Fruit fly (Drosophila melanogaster): ENCODE data around the gene CG2519.

CG2519 gene

dm6 chr3R:5554852-5555251 lies 7.3 kb upstream of the CG2519 start, which contains the start of gene Snm1:
Gene Snm1, plus strand, starts transcription at chr3R:5555084.
- TF ChIP-seq Dref (GFP tag; IDR thresholded peaks at IDR 0.05) (peak; percentile 45), Hr3 (GFP tag; optimal IDR thresholded peaks at IDR 0.05) (no peak), gem (tag; optimal IDR thresholded peaks at IDR 0.05) (no peak), seq (GFP tag; IDR thresholded peaks at IDR 0.05) (no peak), CG12155 (GFP tag; optimal IDR thresholded peaks at IDR 0.05) (no peak), CG13624 (GFP tag; optimal IDR thresholded peaks at IDR 0.05) (no peak), CG2116 (GFP tag; optimal IDR thresholded peaks at IDR 0.05) (peak; percentile 23), Scr (GFP tag; IDR thresholded peaks at IDR 0.05; ENCODE audit: partially characterized antibody) (0 out of 2 replicates have a peak, but pooled peaks have one; percentile 9), CG31365 (tag; optimal IDR thresholded peaks at IDR 0.05) (no peak), z (GFP tag; IDR thresholded peaks at IDR 0.05) (no peak), CG9797 (GFP tag; optimal IDR thresholded peaks at IDR 0.05) (peak; percentile 27), cad (GFP tag; optimal IDR thresholded peaks at IDR 0.05) (no peak), dm (GFP tag; optimal IDR thresholded peaks at IDR 0.05) (no peak), sens (GFP tag) (peak; percentile 53), CG8765 (GFP tag; IDR thresholded peaks at IDR 0.05) (no peak), Sry-δ (GFP tag; optimal IDR thresholded peaks at IDR 0.05) (peak; percentile 29), Opbp (GFP tag; IDR thresholded peaks at IDR 0.05; ENCODE audit: partially characterized antibody) (peak; percentile 27; the same call in 1 of the 3 replicates), Hmr (GFP tag; optimal IDR thresholded peaks at IDR 0.05) (no peak), Doc3 (GFP tag; IDR thresholded peaks at IDR 0.05; ENCODE audit: partially characterized antibody) (0 out of 3 replicates have a peak, but pooled peaks have one; percentile 11), CG8290 (GFP tag; optimal IDR thresholded peaks at IDR 0.05) (no peak), CG8290 (tag; optimal IDR thresholded peaks at IDR 0.05) (no peak), CG10959 (GFP tag; IDR thresholded peaks at IDR 0.05) (no peak), pzg (GFP tag; optimal IDR thresholded peaks at IDR 0.05) (peak; percentile 7), CG17568 (GFP tag; optimal IDR thresholded peaks at IDR 0.05) (no peak), gfzf (GFP tag; optimal IDR thresholded peaks at IDR 0.05) (peak; percentile 54), CG1024 (GFP tag; IDR thresholded peaks at IDR 0.05) (no peak), E2f2 (GFP tag; IDR thresholded peaks at IDR 0.05) (peak; percentile 77), cas (GFP tag; IDR thresholded peaks at IDR 0.05) (no peak), BEAF-32 (GFP tag; optimal IDR thresholded peaks at IDR 0.05) (peak; percentile 9), crp (GFP tag; optimal IDR thresholded peaks at IDR 0.05) (no peak), Bgb (GFP tag; IDR thresholded peaks at IDR 0.05; ENCODE audit: partially characterized antibody) (0 out of 2 replicates have a peak, but pooled peaks have one; percentile 25), Dp (GFP tag; optimal IDR thresholded peaks at IDR 0.05) (peak; percentile 57)

- TF ChIP-seq CG8290 (GFP tag; optimal IDR thresholded peaks at IDR 0.05) (no peak), CG8290 (tag; optimal IDR thresholded peaks at IDR 0.05) (no peak), fd96Cb (tag; optimal IDR thresholded peaks at IDR 0.05) (no peak), CoRest (tag; optimal IDR thresholded peaks at IDR 0.05) (no peak), CG4360 (GFP tag; IDR thresholded peaks at IDR 0.05) (no peak), D19A (tag; optimal IDR thresholded peaks at IDR 0.05) (peak; percentile 6), CG16813 (GFP tag; IDR thresholded peaks at IDR 0.05; ENCODE audit: partially characterized antibody) (peak; percentile 48; the same call in 1 of the 3 replicates), CG11504 (tag; optimal IDR thresholded peaks at IDR 0.05) (no peak), Spps (tag; optimal IDR thresholded peaks at IDR 0.05) (no peak), gcm2 (GFP tag; optimal IDR thresholded peaks at IDR 0.05) (no peak), BEAF-32 (GFP tag; optimal IDR thresholded peaks at IDR 0.05) (peak; percentile 37), MESR4 (GFP tag; optimal IDR thresholded peaks at IDR 0.05) (peak; percentile 52), knrl (GFP tag; IDR thresholded peaks at IDR 0.05; ENCODE audit: partially characterized antibody) (no peak), amos (GFP tag; IDR thresholded peaks at IDR 0.05; ENCODE audit: partially characterized antibody) (peak; percentile 37), kay (GFP tag; optimal IDR thresholded peaks at IDR 0.05) (no peak), CG12744 (GFP tag; optimal IDR thresholded peaks at IDR 0.05) (no peak), Side (GFP tag; optimal IDR thresholded peaks at IDR 0.05) (no peak), Dp (GFP tag; optimal IDR thresholded peaks at IDR 0.05) (peak; percentile 20), gfzf (GFP tag; optimal IDR thresholded peaks at IDR 0.05) (no peak), Doc3 (GFP tag; IDR thresholded peaks at IDR 0.05; ENCODE audit: partially characterized antibody) (0 out of 3 replicates have a peak, but pooled peaks have one; percentile 50), CG6791 (GFP tag; IDR thresholded peaks at IDR 0.05; ENCODE audit: partially characterized antibody) (0 out of 3 replicates have a peak, but pooled peaks have one; percentile 41), CG1233 (GFP tag; optimal IDR thresholded peaks at IDR 0.05) (no peak), Dip2 (GFP tag; IDR thresholded peaks at IDR 0.05) (no peak), Dref (GFP tag; IDR thresholded peaks at IDR 0.05) (peak; percentile 69)
Measured at dm6 chr3R:5554082-5554481, 6.5 kb upstream of the CG2519 start, which contains the start of gene Pcmt. Gene Pcmt, minus strand, starts transcription at chr3R:5554316.

Measured in whole organism, embryonic.